Fruit fly (Drosophila melanogaster) whole organism, embryonic: Measurements from ENCODE around the gene Obp19d.

Source experiments
- C15 ChIP-seq: fragments of 200-800 bp; sonication (Bioruptor generic); IDR thresholded peaks from 3 replicates; pipeline ENCODE4 v1.3.6; 2022; ENCODE audit warnings: missing biosample characterization, missing genetic modification characterization
- CG10321 ChIP-seq: fragments of 200-800 bp; sonication (Bioruptor generic); IDR thresholded peaks from 2 replicates; pipeline ENCODE4 v1.3.6; 2022; ENCODE audit warnings: missing biosample characterization, missing genetic modification characterization
- CG11695 ChIP-seq: fragments of 200-800 bp; sonication (Bioruptor generic); IDR thresholded peaks from 3 replicates; pipeline ENCODE4 v1.3.6; 2022; ENCODE audit warnings: missing biosample characterization, missing genetic modification characterization
- CG12104 ChIP-seq: fragments of 200-800 bp; sonication (Bioruptor generic); optimal IDR thresholded peaks from 3 replicates; lab custom pipeline; 2016; ENCODE audit warnings: missing biosample characterization, missing genetic modification characterization
- CG13296 ChIP-seq: fragments of 200-800 bp; sonication (Bioruptor generic); optimal IDR thresholded peaks from 3 replicates; lab custom pipeline; 2018; ENCODE audit warnings: missing biosample characterization, mild to moderate bottlenecking, missing genetic modification characterization
- CG14965 ChIP-seq: fragments of 200-800 bp; sonication (Bioruptor generic); optimal IDR thresholded peaks from 2 replicates; lab custom pipeline; 2016; ENCODE audit warnings: missing biosample characterization, missing genetic modification characterization, borderline replicate concordance
- CG1832 ChIP-seq: fragments of 200-800 bp; sonication (Bioruptor generic); optimal IDR thresholded peaks from 2 replicates; lab custom pipeline; 2017; ENCODE audit warnings: missing biosample characterization, mild to moderate bottlenecking, missing genetic modification characterization, inconsistent platforms
- CG31224 ChIP-seq: fragments of 200-800 bp; sonication (Bioruptor generic); IDR thresholded peaks from 2 replicates; pipeline ENCODE4 v1.3.6; 2022; ENCODE audit warnings: missing biosample characterization, missing genetic modification characterization
- CG31365 ChIP-seq: fragments of 200-800 bp; sonication (Bioruptor generic); optimal IDR thresholded peaks from 2 replicates; lab custom pipeline; 2018; ENCODE audit warnings: missing biosample characterization, mild to moderate bottlenecking, missing genetic modification characterization
- CG3995 ChIP-seq: fragments of 200-800 bp; sonication (Bioruptor generic); optimal IDR thresholded peaks from 3 replicates; lab custom pipeline; 2016; ENCODE audit warnings: missing biosample characterization, missing genetic modification characterization
- CG4360 ChIP-seq: fragments of 200-800 bp; sonication (Bioruptor generic); IDR thresholded peaks from 2 replicates; pipeline ENCODE4 v1.3.6; 2022; ENCODE audit warnings: missing biosample characterization, missing genetic modification characterization
- CG4730 ChIP-seq: fragments of 200-800 bp; sonication (Bioruptor generic); IDR thresholded peaks from 2 replicates; pipeline ENCODE4 v1.3.6; 2022; ENCODE audit warnings: missing biosample characterization, missing genetic modification characterization
- CG7963 ChIP-seq: fragments of 200-800 bp; sonication (Bioruptor generic); IDR thresholded peaks from 3 replicates; pipeline ENCODE4 v1.3.6; 2022; ENCODE audit warnings: missing biosample characterization, missing genetic modification characterization; ENCODE audit not compliant: partially characterized antibody
- CG9817 ChIP-seq: fragments of 200-800 bp; sonication (Bioruptor generic); optimal IDR thresholded peaks from 2 replicates; lab custom pipeline; 2018; ENCODE audit warnings: missing biosample characterization, mild to moderate bottlenecking, missing genetic modification characterization, moderate library complexity
- D19B ChIP-seq: fragments of 200-800 bp; sonication (Bioruptor generic); optimal IDR thresholded peaks from 2 replicates; lab custom pipeline; 2017; ENCODE audit warnings: missing biosample characterization, mild to moderate bottlenecking, missing genetic modification characterization
- Deaf1 ChIP-seq: fragments of 200-800 bp; optimal IDR thresholded peaks from 3 replicates; lab custom pipeline; 2019; ENCODE audit warnings: missing biosample characterization, mild to moderate bottlenecking, missing genetic modification characterization, moderate library complexity
- GATAe ChIP-seq: fragments of 200-800 bp; sonication (Bioruptor generic); conservative IDR thresholded peaks from 2 replicates; pipeline ENCODE4 v1.3.6; 2022; ENCODE audit warnings: missing biosample characterization, missing genetic modification characterization
- Gsc ChIP-seq: fragments of 200-800 bp; sonication (Bioruptor generic); IDR thresholded peaks from 2 replicates; pipeline ENCODE4 v1.3.6; 2022; ENCODE audit warnings: missing biosample characterization, missing genetic modification characterization
- H2.0 ChIP-seq: fragments of 200-800 bp; sonication (Bioruptor generic); IDR thresholded peaks from 2 replicates; pipeline ENCODE4 v1.3.6; 2022; ENCODE audit warnings: missing biosample characterization, missing genetic modification characterization
- Mad ChIP-seq: fragments of 200-800 bp; sonication (Bioruptor generic); optimal IDR thresholded peaks from 2 replicates; lab custom pipeline; 2016; ENCODE audit warnings: missing biosample characterization, missing genetic modification characterization
- Med ChIP-seq: fragments of 200-800 bp; sonication (Bioruptor generic); peaks from one replicate; lab custom pipeline; 2016; ENCODE audit warnings: missing biosample characterization, missing genetic modification characterization, mild to moderate bottlenecking, inconsistent platforms, moderate library complexity
- Mes4 ChIP-seq: fragments of 200-800 bp; sonication (Bioruptor generic); optimal IDR thresholded peaks from 2 replicates; lab custom pipeline; 2016; ENCODE audit warnings: missing biosample characterization, missing genetic modification characterization
- Pdp1 ChIP-seq, 2 experiments: fragments of 200-800 bp; sonication (Bioruptor generic); optimal IDR thresholded peaks; 3 replicates each; lab custom pipeline; 2016; ENCODE audit warnings: missing biosample characterization in 2 of 2, missing genetic modification characterization in 2 of 2, mild to moderate bottlenecking in 1 of 2, moderate library complexity in 1 of 2
- Rx ChIP-seq: fragments of 200-800 bp; sonication (Bioruptor generic); IDR thresholded peaks from 2 replicates; pipeline ENCODE4 v1.3.6; 2022; ENCODE audit warnings: missing biosample characterization, missing genetic modification characterization
- Xbp1 ChIP-seq: fragments of 200-800 bp; sonication (Bioruptor generic); optimal IDR thresholded peaks from 3 replicates; lab custom pipeline; 2016; ENCODE audit warnings: missing biosample characterization, mild to moderate bottlenecking, missing genetic modification characterization
- bowl ChIP-seq: fragments of 200-800 bp; sonication (Bioruptor generic); IDR thresholded peaks from 2 replicates; pipeline ENCODE4 v1.3.6; 2022; ENCODE audit warnings: missing biosample characterization, missing genetic modification characterization
- corto ChIP-seq: fragments of 200-800 bp; sonication (Bioruptor generic); optimal IDR thresholded peaks from 2 replicates; lab custom pipeline; 2016; ENCODE audit warnings: missing biosample characterization, mild to moderate bottlenecking, missing genetic modification characterization, moderate library complexity
- crp ChIP-seq, 2 experiments: fragments of 200-800 bp; sonication (Bioruptor generic); optimal IDR thresholded peaks; 2 replicates in 1 of 2; 3 replicates in 1 of 2; lab custom pipeline; 2017; ENCODE audit warnings: missing biosample characterization in 2 of 2, missing genetic modification characterization in 2 of 2, mild to moderate bottlenecking in 1 of 2, moderate library complexity in 1 of 2
- da ChIP-seq: fragments of 200-800 bp; sonication (Bioruptor generic); optimal IDR thresholded peaks from 2 replicates; lab custom pipeline; 2016; ENCODE audit warnings: missing biosample characterization, missing genetic modification characterization
- disco-r ChIP-seq: fragments of 200-800 bp; sonication (Bioruptor generic); optimal IDR thresholded peaks from 2 replicates; lab custom pipeline; 2016; ENCODE audit warnings: missing biosample characterization, missing genetic modification characterization
- dysf ChIP-seq: fragments of 200-800 bp; sonication (Bioruptor generic); IDR thresholded peaks from 3 replicates; pipeline ENCODE4 v1.3.6; 2022; ENCODE audit warnings: missing biosample characterization, missing genetic modification characterization
- ems ChIP-seq: fragments of 200-800 bp; sonication (Bioruptor generic); optimal IDR thresholded peaks from 3 replicates; lab custom pipeline; 2016; ENCODE audit warnings: missing biosample characterization, missing genetic modification characterization
- fd64A ChIP-seq: fragments of 200-800 bp; sonication (Bioruptor generic); optimal IDR thresholded peaks from 3 replicates; lab custom pipeline; 2018; ENCODE audit warnings: missing biosample characterization, mild to moderate bottlenecking, missing genetic modification characterization
- fu2 ChIP-seq: fragments of 200-800 bp; sonication (Bioruptor generic); optimal IDR thresholded peaks from 2 replicates; lab custom pipeline; 2016; ENCODE audit warnings: missing biosample characterization, missing genetic modification characterization
- gce ChIP-seq: fragments of 200-800 bp; sonication (Bioruptor generic); IDR thresholded peaks from 3 replicates; pipeline ENCODE4 v1.3.6; 2022; ENCODE audit warnings: missing biosample characterization, missing genetic modification characterization
- gsb-n ChIP-seq: fragments of 200-800 bp; sonication (Bioruptor generic); optimal IDR thresholded peaks from 3 replicates; lab custom pipeline; 2018; ENCODE audit warnings: missing biosample characterization, mild to moderate bottlenecking, missing genetic modification characterization
- h ChIP-seq: fragments of >200 bp; optimal IDR thresholded peaks from 2 replicates; lab custom pipeline; 2017
- hbn ChIP-seq: fragments of 200-800 bp; sonication (Bioruptor generic); IDR thresholded peaks from 2 replicates; pipeline ENCODE4 v1.3.6; 2022; ENCODE audit warnings: missing biosample characterization, missing genetic modification characterization; ENCODE audit not compliant: partially characterized antibody
- jumu ChIP-seq: fragments of 200-800 bp; sonication (Bioruptor generic); optimal IDR thresholded peaks from 3 replicates; lab custom pipeline; 2016; ENCODE audit warnings: missing biosample characterization, missing genetic modification characterization
- kah ChIP-seq: fragments of 200-800 bp; sonication (Bioruptor generic); optimal IDR thresholded peaks from 2 replicates; lab custom pipeline; 2018; ENCODE audit warnings: missing biosample characterization, mild to moderate bottlenecking, missing genetic modification characterization
- knrl ChIP-seq: fragments of 200-800 bp; sonication (Bioruptor generic); IDR thresholded peaks from 3 replicates; pipeline ENCODE4 v1.3.6; 2022; ENCODE audit warnings: missing biosample characterization, missing genetic modification characterization; ENCODE audit not compliant: partially characterized antibody
- lov ChIP-seq, 2 experiments: fragments of 200-800 bp in 1 of 2; fragments of >200 bp in 1 of 2; sonication (Bioruptor generic) in 1 of 2; IDR thresholded peaks in 1 of 2; optimal IDR thresholded peaks in 1 of 2; 2 replicates in 1 of 2; 3 replicates in 1 of 2; pipeline versions ENCODE4 v1.3.6 to Lab custom; 2017 to 2022; ENCODE audit warnings: missing biosample characterization in 1 of 2, missing genetic modification characterization in 1 of 2
- luna ChIP-seq: fragments of 200-800 bp; sonication (Bioruptor generic); optimal IDR thresholded peaks from 2 replicates; lab custom pipeline; 2016; ENCODE audit warnings: missing biosample characterization, missing genetic modification characterization
- nerfin-1 ChIP-seq: fragments of 200-800 bp; sonication (Bioruptor generic); optimal IDR thresholded peaks from 3 replicates; lab custom pipeline; 2019; ENCODE audit warnings: missing biosample characterization, mild to moderate bottlenecking, missing genetic modification characterization, moderate library complexity
- seq ChIP-seq: fragments of 200-800 bp; sonication (Bioruptor generic); IDR thresholded peaks from 2 replicates; pipeline ENCODE4 v1.3.6; 2022; ENCODE audit warnings: missing biosample characterization, missing genetic modification characterization
- sna ChIP-seq: fragments of 200-800 bp; sonication (Bioruptor generic); IDR thresholded peaks from 2 replicates; pipeline ENCODE4 v1.3.6; 2022; ENCODE audit warnings: missing biosample characterization, missing genetic modification characterization; ENCODE audit not compliant: partially characterized antibody
- sug ChIP-seq: fragments of 200-800 bp; optimal IDR thresholded peaks from 2 replicates; lab custom pipeline; 2019; ENCODE audit warnings: missing biosample characterization, mild to moderate bottlenecking, missing genetic modification characterization, moderate library complexity
- unpg ChIP-seq: fragments of 200-800 bp; sonication (Bioruptor generic); optimal IDR thresholded peaks from 3 replicates; lab custom pipeline; 2018; ENCODE audit warnings: missing biosample characterization, mild to moderate bottlenecking, missing genetic modification characterization, moderate library complexity
- vfl ChIP-seq: fragments of 200-800 bp; sonication (Bioruptor generic); optimal IDR thresholded peaks from 2 replicates; lab custom pipeline; 2016; ENCODE audit warnings: missing biosample characterization, missing genetic modification characterization
- wor ChIP-seq: fragments of 200-800 bp; sonication (Bioruptor generic); IDR thresholded peaks from 2 replicates; pipeline ENCODE4 v1.3.6; 2022; ENCODE audit warnings: missing biosample characterization, missing genetic modification characterization
- zfh1 ChIP-seq: fragments of 200-800 bp; sonication (Bioruptor generic); IDR thresholded peaks from 3 replicates; pipeline ENCODE4 v1.3.6; 2022; ENCODE audit warnings: missing biosample characterization, missing genetic modification characterization
- zfh2 ChIP-seq: fragments of 200-800 bp; sonication (Bioruptor generic); optimal IDR thresholded peaks from 2 replicates; lab custom pipeline; 2016; ENCODE audit warnings: missing biosample characterization, missing genetic modification characterization

The Obp19d gene

DNA sequence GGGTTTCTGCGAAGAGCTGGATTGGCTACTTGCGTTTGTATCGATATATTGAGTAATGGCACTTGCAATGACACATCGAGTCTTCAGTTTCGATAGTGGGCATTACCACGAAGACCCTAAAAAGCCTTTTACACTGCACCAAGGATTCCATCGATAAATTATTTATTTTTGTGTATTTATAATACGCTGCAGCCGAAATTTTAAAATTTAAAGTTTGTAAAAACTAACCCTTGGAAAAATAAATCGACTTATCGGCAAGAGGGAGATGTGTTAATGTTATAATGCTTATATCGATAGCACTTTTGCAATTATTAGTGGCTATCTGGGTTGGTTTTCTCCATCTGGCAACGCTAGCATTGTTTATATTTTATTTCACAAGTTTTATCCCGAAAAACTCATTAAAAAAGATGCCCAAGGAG is 4.3 kb downstream of the Obp19d start, which contains the start of the genes Pp4-19C and cactin (continued):
- TF ChIP-seq CG31365 (tag; lab: Kevin White, UChicago) (no peak), Gsc (GFP tag; lab: Robert Waterston, UW) (no peak), h (no peak), lov (optimal IDR thresholded peaks at IDR 0.05; lab: Kevin White, UChicago) (no peak), lov (GFP tag; IDR thresholded peaks at IDR 0.05; lab: Robert Waterston, UW) (no peak), seq (GFP tag; lab: Robert Waterston, UW) (no peak), knrl (GFP tag; lab: Robert Waterston, UW) (peak; percentile 93), ems (GFP tag; lab: Kevin White, UChicago) (no peak), kah (GFP tag; lab: Kevin White, UChicago) (no peak), CG12104 (no peak), CG4360 (GFP tag; lab: Robert Waterston, UW) (no peak), Xbp1 (GFP tag; lab: Kevin White, UChicago) (no peak), gsb-n (tag; lab: Kevin White, UChicago) (no peak), CG14965 (GFP tag; lab: Kevin White, UChicago) (no peak), CG9817 (tag; lab: Kevin White, UChicago) (no peak), nerfin-1 (tag; lab: Kevin White, UChicago) (no peak), CG13296 (GFP tag; lab: Kevin White, UChicago) (no peak), luna (no peak), wor (GFP tag; lab: Robert Waterston, UW) (no peak), D19B (no peak), CG1832 (no peak), unpg (GFP tag; lab: Kevin White, UChicago) (no peak), hbn (peak; percentile 61), GATAe (GFP tag; lab: Robert Waterston, UW) (no peak), Pdp1 (GFP tag; optimal IDR thresholded peaks at IDR 0.05; lab: Kevin White, UChicago) (peak; percentile 18 to 78), CG11695 (GFP tag; lab: Robert Waterston, UW) (no peak), Med (GFP tag; lab: Kevin White, UChicago) (peak; percentile 88), CG31224 (no peak), fu2 (GFP tag; lab: Kevin White, UChicago) (no peak), Mad (GFP tag; lab: Kevin White, UChicago) (peak; percentile 44), CG3995 (GFP tag; lab: Kevin White, UChicago) (peak; percentile 60), CG10321 (GFP tag; lab: Robert Waterston, UW) (no peak), crp (GFP tag; optimal IDR thresholded peaks at IDR 0.05; lab: Kevin White, UChicago) (peak in 1 of 2 experiments; percentile 51), Mes4 (GFP tag; lab: Kevin White, UChicago) (no peak), zfh2 (peak; percentile 35), CG4730 (GFP tag; lab: Robert Waterston, UW) (no peak), sna (GFP tag; lab: Robert Waterston, UW) (peak; percentile 86), gce (no peak), jumu (GFP tag; lab: Kevin White, UChicago) (peak; percentile 7), vfl (no peak), CG7963 (GFP tag; lab: Robert Waterston, UW) (peak; percentile 81), zfh1 (GFP tag; lab: Robert Waterston, UW) (no peak), da (GFP tag; lab: Kevin White, UChicago) (no peak), fd64A (GFP tag; lab: Kevin White, UChicago) (no peak), Rx (GFP tag; lab: Robert Waterston, UW) (no peak), Deaf1 (no peak), bowl (GFP tag; lab: Robert Waterston, UW) (no peak), sug (tag; lab: Kevin White, UChicago) (no peak), H2.0 (GFP tag; lab: Robert Waterston, UW) (no peak), corto (GFP tag; lab: Kevin White, UChicago) (no peak), C15 (GFP tag; lab: Robert Waterston, UW) (no peak), disco-r (GFP tag; lab: Kevin White, UChicago) (no peak), dysf (GFP tag; lab: Robert Waterston, UW) (no peak)
